Fruit fly (Drosophila melanogaster) S2 (cell line): ENCODE data around the gene CG46462.

Source experiments
- CG8478 ChIP-seq: fragments of >200 bp; optimal IDR thresholded peaks from 2 replicates; lab custom pipeline; 2018
- CTCF ChIP-seq, 2 experiments: fragments of >200 bp; optimal IDR thresholded peaks; 2 replicates each; lab custom pipeline; 2018

DNA sequence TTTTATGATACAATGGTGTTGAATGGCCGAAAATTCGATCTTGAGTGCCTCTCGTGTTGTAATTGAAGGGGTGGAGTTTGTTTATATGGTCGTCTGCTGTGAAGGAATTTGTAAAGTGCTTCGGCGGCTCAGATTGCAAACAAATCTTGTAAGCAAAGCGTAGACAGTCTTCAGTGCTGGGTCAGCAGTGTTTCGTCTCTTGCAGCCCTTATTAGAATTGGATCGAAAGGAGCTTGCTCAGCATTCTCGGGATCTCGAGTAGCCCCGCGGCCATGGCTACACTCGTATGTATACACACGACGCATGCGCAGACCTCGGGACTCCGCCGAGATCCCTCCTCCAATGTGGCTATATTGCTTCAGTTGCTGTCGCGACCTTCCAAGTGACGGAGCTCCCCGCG, 46.6 kb downstream of the CG46462 start:
- TF ChIP-seq CG8478 (lab: Kevin White, UChicago) (no peak), CTCF (optimal IDR thresholded peaks at IDR 0.05; lab: Kevin White, UChicago) (no peak)
